Worm (Caenorhabditis elegans): ENCODE measurements around the gene eat-3.

ce11 chrII:9333714-9334113, 9.0 kb downstream of the eat-3 start, which contains the start of gene scp-1:
- TF ChIP-seq klf-2 (GFP tag; conservative IDR thresholded peaks at IDR 0.05), result no peak
- TF ChIP-seq tab-1 (GFP tag; IDR thresholded peaks at IDR 0.05), result no peak
- TF ChIP-seq med-1 (GFP tag; optimal IDR thresholded peaks at IDR 0.05; ENCODE audit: insufficient read depth), result no peak
- no peak for TF ChIP-seq T22C8.4 (GFP tag; IDR thresholded peaks at IDR 0.05)
- no peak for TF ChIP-seq ref-1 (GFP tag; conservative IDR thresholded peaks at IDR 0.05)
- TF ChIP-seq ztf-23 (GFP tag; IDR thresholded peaks at IDR 0.05), result no peak

All from whole organism, midembryonic.